Worm (Caenorhabditis elegans) whole organism, L4/young adult: ENCODE data around the gene clec-59.

ENCODE experiments used
- dao-5 ChIP-seq: sonication (generic microtip); optimal IDR thresholded peaks from 2 replicates; lab custom pipeline; 2016; ENCODE audit warnings: missing genotype, missing genetic modification characterization, moderate library complexity, missing compliant biosample characterization
- him-1 ChIP-seq: sonication (generic microtip); optimal IDR thresholded peaks from 2 replicates; lab custom pipeline; 2016; ENCODE audit warnings: missing genotype, missing genetic modification reagents, missing genetic modification characterization, missing compliant biosample characterization

- TF ChIP-seq him-1 (tag; lab: Kevin White, UChicago): no peak
- TF ChIP-seq dao-5 (tag; lab: Kevin White, UChicago): no peak
Measured at ce11 chrII:10461207-10461606, 18.0 kb downstream of the clec-59 start, which contains the start of gene ZK673.5.
